Worm (Caenorhabditis elegans): ENCODE data around the gene set-13.

ce11 chrII:2852493-2852892 is 35.7 kb downstream of the set-13 start, which contains the start of gene ptc-3:
- TF ChIP-seq blmp-1 (tag; optimal IDR thresholded peaks at IDR 0.05) (no peak), unc-120 (tag; optimal IDR thresholded peaks at IDR 0.05; ENCODE audit: poor library complexity, severe bottlenecking) (no peak), snpc-4 (tag; optimal IDR thresholded peaks at IDR 0.05) (no peak), bed-3 (GFP tag; optimal IDR thresholded peaks at IDR 0.05) (no peak), nhr-76 (tag; optimal IDR thresholded peaks at IDR 0.05) (no peak), M03D4.4 (tag; optimal IDR thresholded peaks at IDR 0.05) (no peak), nhr-28 (tag; optimal IDR thresholded peaks at IDR 0.05) (no peak), nhr-2 (tag; optimal IDR thresholded peaks at IDR 0.05) (no peak), hlh-1 (tag; optimal IDR thresholded peaks at IDR 0.05) (no peak)

All from whole organism, mixed stage, embryonic.